Worm (Caenorhabditis elegans) whole organism, young adult: ENCODE measurements around the gene F16B4.4.

Experiments used
- B0336.3 ChIP-seq: fragments of 200-800 bp; sonication (Bioruptor generic); IDR thresholded peaks from 2 replicates; pipeline ENCODE4 v1.3.6; 2022; ENCODE audit warnings: missing genetic modification characterization, missing compliant biosample characterization
- C17E4.6 ChIP-seq: fragments of 200-800 bp; sonication (Bioruptor generic); IDR thresholded peaks from 2 replicates; pipeline ENCODE4 v1.3.6; 2022; ENCODE audit warnings: missing genetic modification reagents, missing genetic modification characterization, missing compliant biosample characterization
- F22D6.2 ChIP-seq: sonication (generic microtip); optimal IDR thresholded peaks from 2 replicates; lab custom pipeline; 2016; ENCODE audit warnings: mild to moderate bottlenecking, missing genetic modification characterization, missing compliant biosample characterization
- F33H1.4 ChIP-seq: fragments of 200-800 bp; sonication (Bioruptor generic); IDR thresholded peaks from 2 replicates; pipeline ENCODE4 v1.3.6; 2022; ENCODE audit warnings: missing genetic modification reagents, missing genetic modification characterization, missing compliant biosample characterization
- F49E8.2 ChIP-seq: sonication (generic microtip); optimal IDR thresholded peaks from 3 replicates; lab custom pipeline; 2017; ENCODE audit warnings: missing genetic modification characterization, mild to moderate bottlenecking, missing compliant biosample characterization, antibody characterized with exemption, moderate library complexity; ENCODE audit not compliant: insufficient read depth
- F52B5.7 ChIP-seq: sonication (generic microtip); optimal IDR thresholded peaks from 2 replicates; lab custom pipeline; 2016; ENCODE audit warnings: mild to moderate bottlenecking, missing genetic modification characterization, missing compliant biosample characterization
- ZK185.1 ChIP-seq: sonication (generic microtip); optimal IDR thresholded peaks from 2 replicates; lab custom pipeline; 2016; ENCODE audit warnings: mild to moderate bottlenecking, missing genetic modification characterization, missing compliant biosample characterization; ENCODE audit not compliant: poor library complexity, severe bottlenecking
- akir-1 ChIP-seq: fragments of 200-800 bp; sonication (Bioruptor generic); optimal IDR thresholded peaks from 2 replicates; lab custom pipeline; 2018; ENCODE audit warnings: mild to moderate bottlenecking, missing genetic modification characterization, moderate library complexity, missing compliant biosample characterization
- bed-1 ChIP-seq: fragments of 200-800 bp; sonication (Bioruptor generic); IDR thresholded peaks from 2 replicates; pipeline ENCODE4 v1.3.6; 2022; ENCODE audit warnings: missing genetic modification reagents, missing genetic modification characterization, missing compliant biosample characterization
- ccch-3 ChIP-seq: fragments of 200-800 bp; sonication (Bioruptor generic); optimal IDR thresholded peaks from 2 replicates; lab custom pipeline; 2018; ENCODE audit warnings: mild to moderate bottlenecking, missing genetic modification characterization, missing compliant biosample characterization
- egl-44 ChIP-seq: fragments of 200-800 bp; sonication (Bioruptor generic); IDR thresholded peaks from 2 replicates; pipeline ENCODE4 v1.3.6; 2022; ENCODE audit warnings: missing genetic modification reagents, missing genetic modification characterization, missing compliant biosample characterization
- fkh-3 ChIP-seq: sonication (generic microtip); optimal IDR thresholded peaks from 2 replicates; lab custom pipeline; 2016; ENCODE audit warnings: mild to moderate bottlenecking, missing genetic modification characterization, missing compliant biosample characterization
- him-1 ChIP-seq: sonication (generic microtip); optimal IDR thresholded peaks from 2 replicates; lab custom pipeline; 2016; ENCODE audit warnings: missing genotype, missing genetic modification reagents, missing genetic modification characterization, missing compliant biosample characterization
- hmg-20 ChIP-seq: fragments of 200-800 bp; sonication (Bioruptor generic); IDR thresholded peaks from 2 replicates; pipeline ENCODE4 v1.3.6; 2022; ENCODE audit warnings: missing genetic modification reagents, missing genetic modification characterization, missing compliant biosample characterization
- hrde-1 ChIP-seq: sonication (generic microtip); optimal IDR thresholded peaks from 2 replicates; lab custom pipeline; 2016; ENCODE audit warnings: missing genetic modification characterization, mild to moderate bottlenecking, missing compliant biosample characterization, moderate library complexity, missing genotype, missing genetic modification reagents, borderline replicate concordance
- hsf-1 ChIP-seq: fragments of 200-800 bp; sonication (Bioruptor generic); IDR thresholded peaks from 2 replicates; pipeline ENCODE4 v1.3.6; 2022; ENCODE audit warnings: missing genetic modification reagents, missing genetic modification characterization, missing compliant biosample characterization
- let-607 ChIP-seq, 2 experiments: fragments of 200-800 bp in 1 of 2; sonication (Bioruptor generic) in 1 of 2; sonication (generic microtip) in 1 of 2; optimal IDR thresholded peaks; 2 replicates each; lab custom pipeline; 2016 to 2018; ENCODE audit warnings: mild to moderate bottlenecking in 2 of 2, missing compliant biosample characterization in 2 of 2, missing genetic modification characterization in 2 of 2, moderate library complexity in 2 of 2, missing genotype in 1 of 2
- lin-54 ChIP-seq: fragments of 200-800 bp; sonication (Bioruptor generic); optimal IDR thresholded peaks from 2 replicates; lab custom pipeline; 2018; ENCODE audit warnings: mild to moderate bottlenecking, missing genetic modification characterization, missing compliant biosample characterization
- lsy-27 ChIP-seq: sonication (generic microtip); optimal IDR thresholded peaks from 2 replicates; lab custom pipeline; 2017; ENCODE audit warnings: missing genetic modification characterization, mild to moderate bottlenecking, missing compliant biosample characterization, antibody characterized with exemption, missing genotype, borderline replicate concordance; ENCODE audit not compliant: insufficient read depth
- madf-10 ChIP-seq: sonication (generic microtip); optimal IDR thresholded peaks from 2 replicates; lab custom pipeline; 2016; ENCODE audit warnings: mild to moderate bottlenecking, missing genetic modification characterization, missing compliant biosample characterization
- mcd-1 ChIP-seq: fragments of 200-800 bp; sonication (Bioruptor generic); IDR thresholded peaks from 2 replicates; pipeline ENCODE4 v1.3.6; 2022; ENCODE audit warnings: missing genetic modification reagents, missing genetic modification characterization, missing compliant biosample characterization
- nfya-2 ChIP-seq: fragments of 200-800 bp; sonication (Bioruptor generic); IDR thresholded peaks from 2 replicates; pipeline ENCODE4 v1.3.6; 2022; ENCODE audit warnings: missing genetic modification reagents, missing genetic modification characterization, missing compliant biosample characterization
- nhr-80 ChIP-seq: sonication (generic microtip); optimal IDR thresholded peaks from 2 replicates; lab custom pipeline; 2016; ENCODE audit warnings: missing genetic modification characterization, missing compliant biosample characterization
- nhr-90 ChIP-seq: sonication (generic microtip); optimal IDR thresholded peaks from 2 replicates; lab custom pipeline; 2016; ENCODE audit warnings: missing genotype, mild to moderate bottlenecking, missing genetic modification characterization, missing compliant biosample characterization
- rcor-1 ChIP-seq: fragments of 200-800 bp; sonication (Bioruptor generic); IDR thresholded peaks from 2 replicates; pipeline ENCODE4 v1.3.6; 2022; ENCODE audit warnings: missing genetic modification reagents, missing genetic modification characterization, missing compliant biosample characterization
- snpc-3.4 ChIP-seq: sonication (generic microtip); optimal IDR thresholded peaks from 2 replicates; lab custom pipeline; 2017; ENCODE audit warnings: missing genetic modification characterization, mild to moderate bottlenecking, missing compliant biosample characterization, antibody characterized with exemption, moderate library complexity, missing genotype, missing genetic modification reagents
- zfh-2 ChIP-seq: fragments of 200-800 bp; sonication (Bioruptor generic); conservative IDR thresholded peaks from 2 replicates; pipeline ENCODE4 v1.3.6; 2022; ENCODE audit warnings: missing genetic modification reagents, missing genetic modification characterization, missing compliant biosample characterization
- ztf-25 ChIP-seq: fragments of 200-800 bp; sonication (Bioruptor generic); IDR thresholded peaks from 2 replicates; pipeline ENCODE4 v1.3.6; 2022; ENCODE audit warnings: missing genetic modification reagents, missing genetic modification characterization, missing compliant biosample characterization
- ztf-6 ChIP-seq: fragments of 200-800 bp; sonication (Bioruptor generic); IDR thresholded peaks from 2 replicates; pipeline ENCODE4 v1.3.6; 2022; ENCODE audit warnings: missing genetic modification reagents, missing genetic modification characterization, missing compliant biosample characterization

Gene F16B4.4

ce11 chrV:1570679-1571078 is 23.1 kb upstream of the F16B4.4 start:
- TF ChIP-seq bed-1 (no peak), egl-44 (GFP tag; lab: Robert Waterston, UW) (no peak), F52B5.7 (tag; lab: Kevin White, UChicago) (no peak), let-607 (tag; optimal IDR thresholded peaks at IDR 0.05; lab: Kevin White, UChicago) (no peak), ccch-3 (no peak)

DNA sequence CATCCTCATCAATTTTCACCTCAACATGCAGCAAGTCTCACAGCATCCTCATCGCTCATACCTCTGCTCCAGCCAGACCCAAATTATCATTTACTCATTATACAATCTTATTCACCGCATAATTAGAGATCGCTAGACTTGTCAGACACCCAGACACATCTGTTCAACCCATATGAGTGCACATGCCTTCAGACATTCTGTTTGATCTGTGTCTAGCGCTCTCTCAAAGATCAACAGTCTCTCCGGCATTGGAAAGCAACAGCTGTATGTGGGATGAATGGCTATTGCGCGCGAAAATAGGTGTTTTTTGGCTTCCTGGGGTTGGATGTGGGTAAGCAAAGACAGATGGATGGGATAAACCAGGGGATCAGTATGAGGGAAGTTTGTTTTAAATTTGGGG is 21.2 kb upstream of the F16B4.4 start:
- TF ChIP-seq hmg-20 (GFP tag; lab: Robert Waterston, UW): no peak
- no peak for TF ChIP-seq nhr-90
- TF ChIP-seq him-1 (tag; lab: Kevin White, UChicago): no peak
- no peak for TF ChIP-seq mcd-1 (GFP tag; lab: Robert Waterston, UW)
- TF ChIP-seq madf-10 (tag; lab: Kevin White, UChicago): no peak
- no peak for TF ChIP-seq egl-44 (GFP tag; lab: Robert Waterston, UW)
- no peak for TF ChIP-seq nfya-2 (GFP tag; lab: Robert Waterston, UW)
- TF ChIP-seq fkh-3 (tag; lab: Kevin White, UChicago): no peak
- TF ChIP-seq rcor-1 (GFP tag; lab: Robert Waterston, UW): no peak
- TF ChIP-seq C17E4.6 (GFP tag; lab: Robert Waterston, UW): no peak
- TF ChIP-seq B0336.3 (GFP tag; lab: Robert Waterston, UW): no peak
- no peak for TF ChIP-seq hrde-1 (tag; lab: Kevin White, UChicago)
- no peak for TF ChIP-seq F49E8.2 (tag; lab: Kevin White, UChicago)
- TF ChIP-seq hsf-1 (GFP tag; lab: Robert Waterston, UW): no peak
- TF ChIP-seq F22D6.2: no peak
- no peak for TF ChIP-seq snpc-3.4 (tag; lab: Kevin White, UChicago)

DNA sequence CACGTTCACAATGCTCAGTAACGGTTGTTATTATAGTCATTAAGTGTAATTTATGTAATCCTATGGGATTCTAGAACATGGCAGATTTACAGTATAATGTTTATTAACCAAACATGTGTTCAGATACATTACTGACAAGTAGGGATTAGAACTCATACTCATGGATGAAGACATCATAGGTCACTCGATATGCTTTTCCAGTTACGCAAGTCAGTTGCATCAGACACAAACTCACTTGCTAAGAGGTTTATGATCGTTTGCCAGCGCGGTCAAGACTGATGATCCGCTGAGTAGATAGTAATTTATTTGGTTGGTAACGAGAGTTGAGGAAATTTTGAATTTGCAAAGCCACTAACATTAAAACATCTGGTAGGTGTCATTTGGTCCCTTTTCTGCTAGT is 19.2 kb upstream of the F16B4.4 start:
- TF ChIP-seq ZK185.1 (tag; lab: Kevin White, UChicago) (no peak), ztf-6 (GFP tag; lab: Robert Waterston, UW) (no peak)

DNA sequence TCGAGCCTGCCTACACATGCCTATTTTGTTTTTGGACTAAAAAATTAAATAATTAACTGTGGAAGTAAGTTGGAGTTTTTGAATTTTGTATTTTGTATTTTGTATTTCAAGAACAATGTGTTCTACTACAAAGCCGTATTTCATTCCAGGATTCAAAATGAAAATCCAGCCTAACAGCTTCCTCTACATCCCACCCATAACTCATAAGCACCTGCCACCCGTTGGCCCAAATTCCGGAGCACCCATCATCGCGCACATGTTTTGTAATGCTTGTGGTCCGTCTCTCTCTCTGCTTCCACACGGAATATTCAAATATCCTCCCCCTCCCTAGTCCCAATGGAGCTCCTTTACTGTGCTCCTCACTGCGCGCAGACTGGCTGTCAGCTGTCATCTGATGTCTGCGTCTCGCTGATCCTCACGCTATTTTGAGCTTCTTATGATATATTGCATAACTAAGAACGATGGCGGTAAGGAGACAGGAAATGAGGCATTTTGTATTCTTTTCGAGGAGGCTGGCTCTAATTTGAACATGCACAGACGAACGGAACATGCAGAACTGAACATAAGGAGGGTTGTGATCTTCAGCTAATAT is 18.2 kb upstream of the F16B4.4 start:
- TF ChIP-seq lin-54 (GFP tag; lab: Kevin White, UChicago) (no peak), ztf-25 (GFP tag; lab: Robert Waterston, UW) (no peak), lsy-27 (tag; lab: Kevin White, UChicago) (no peak), F33H1.4 (no peak), nhr-80 (tag; lab: Kevin White, UChicago) (no peak), akir-1 (GFP tag; lab: Kevin White, UChicago) (no peak)

- TF ChIP-seq zfh-2 (GFP tag; lab: Robert Waterston, UW) (0 out of 2 replicates have a peak, but pooled peaks have one; percentile 26), rcor-1 (GFP tag; lab: Robert Waterston, UW) (no peak)
These were observed 16.6 kb upstream of the F16B4.4 start for ce11 chrV:1577092-1577709.
